Worm (Caenorhabditis elegans) whole organism, late embryonic: ENCODE data around the gene F26D10.13.
"Not testable (repeated sequence)": the region's sequence is repeated elsewhere in the genome, so short reads cannot be mapped to it uniquely, and the experiment has no call there.

Experiments
- ahr-1 ChIP-seq: sonication (generic microtip); optimal IDR thresholded peaks from 2 replicates; lab custom pipeline; 2016; ENCODE audit warnings: missing genetic modification characterization, missing compliant biosample characterization
- ama-1 ChIP-seq: fragments of 150-350 bp; optimal IDR thresholded peaks from 2 replicates; lab custom pipeline; 2014
- ceh-2 ChIP-seq: sonication (generic microtip); optimal IDR thresholded peaks from 2 replicates; lab custom pipeline; 2016; ENCODE audit warnings: missing genotype, missing genetic modification characterization, missing compliant biosample characterization
- ceh-31 ChIP-seq: sonication (generic microtip); optimal IDR thresholded peaks from 2 replicates; lab custom pipeline; 2016; ENCODE audit warnings: missing genetic modification characterization, missing compliant biosample characterization
- ceh-9 ChIP-seq: sonication (generic microtip); optimal IDR thresholded peaks from 2 replicates; lab custom pipeline; 2016; ENCODE audit warnings: mild to moderate bottlenecking, missing genetic modification characterization, inconsistent platforms, missing compliant biosample characterization
- fkh-10 ChIP-seq: fragments of 150-350 bp; optimal IDR thresholded peaks from 2 replicates; lab custom pipeline; 2014; ENCODE audit warnings: missing biosample characterization, missing genetic modification reagents, missing genetic modification characterization
- fkh-6 ChIP-seq: sonication (generic microtip); optimal IDR thresholded peaks from 2 replicates; lab custom pipeline; 2016; ENCODE audit warnings: missing genetic modification characterization, missing compliant biosample characterization
- hlh-30 ChIP-seq: sonication (generic microtip); optimal IDR thresholded peaks from 2 replicates; lab custom pipeline; 2017; ENCODE audit warnings: antibody characterized with exemption, missing genetic modification characterization, missing compliant biosample characterization; ENCODE audit not compliant: insufficient read depth
- hlh-6 ChIP-seq: sonication (generic microtip); optimal IDR thresholded peaks from 2 replicates; lab custom pipeline; 2016; ENCODE audit warnings: missing genotype, missing genetic modification characterization, missing compliant biosample characterization
- hlh-8 ChIP-seq: sonication (generic microtip); optimal IDR thresholded peaks from 2 replicates; lab custom pipeline; 2016; ENCODE audit warnings: missing genotype, missing genetic modification characterization, missing compliant biosample characterization
- lim-6 ChIP-seq: sonication (generic microtip); optimal IDR thresholded peaks from 2 replicates; lab custom pipeline; 2016; ENCODE audit warnings: missing genetic modification characterization, missing compliant biosample characterization
- sox-4 ChIP-seq: sonication (generic microtip); optimal IDR thresholded peaks from 2 replicates; lab custom pipeline; 2017; ENCODE audit warnings: mild to moderate bottlenecking, missing genetic modification characterization, inconsistent platforms, missing compliant biosample characterization
- tbx-2 ChIP-seq: sonication (generic microtip); optimal IDR thresholded peaks from 2 replicates; lab custom pipeline; 2016; ENCODE audit warnings: missing genetic modification characterization, missing compliant biosample characterization
- tbx-7 ChIP-seq: sonication (generic microtip); optimal IDR thresholded peaks from 2 replicates; lab custom pipeline; 2016; ENCODE audit warnings: missing genotype, missing genetic modification characterization, missing compliant biosample characterization

ce11 chrIV:17307223-17307622 lies 42.6 kb upstream of the F26D10.13 start, which contains the start of gene T28F3.8:
- TF ChIP-seq fkh-10 (GFP tag; lab: Kevin White, UChicago); ama-1 (lab: Kevin White, UChicago); ceh-2 (tag; lab: Kevin White, UChicago); ahr-1; sox-4; hlh-8 (tag; lab: Kevin White, UChicago); hlh-6 (tag; lab: Kevin White, UChicago); tbx-2 (tag; lab: Kevin White, UChicago); lim-6 (tag; lab: Kevin White, UChicago); tbx-7 (tag; lab: Kevin White, UChicago); hlh-30; fkh-6 (tag; lab: Kevin White, UChicago); ceh-31 (tag; lab: Kevin White, UChicago); ceh-9 (tag; lab: Kevin White, UChicago): not testable (repeated sequence)
